Worm (Caenorhabditis elegans) whole organism, late embryonic: Measurements from ENCODE around the gene deg-1.
A peak's percentile ranks its signal among the peaks of the same experiment; 100 is the strongest.

ENCODE experiments used
- C08G9.2 ChIP-seq: sonication (generic microtip); optimal IDR thresholded peaks from 2 replicates; lab custom pipeline; 2016; ENCODE audit warnings: mild to moderate bottlenecking, missing genetic modification characterization, moderate library complexity, missing compliant biosample characterization
- C38D4.7 ChIP-seq: fragments of 200-800 bp; sonication (Bioruptor generic); optimal IDR thresholded peaks from 2 replicates; lab custom pipeline; 2018; ENCODE audit warnings: mild to moderate bottlenecking, missing genetic modification characterization, moderate library complexity, missing compliant biosample characterization
- K02D7.2 ChIP-seq: sonication (generic microtip); optimal IDR thresholded peaks from 2 replicates; lab custom pipeline; 2017; ENCODE audit warnings: mild to moderate bottlenecking, missing genetic modification characterization, missing compliant biosample characterization
- Y22D7AL.16 ChIP-seq: sonication (generic microtip); optimal IDR thresholded peaks from 2 replicates; lab custom pipeline; 2016; ENCODE audit warnings: missing genetic modification characterization, missing compliant biosample characterization
- ama-1 ChIP-seq: fragments of 150-350 bp; optimal IDR thresholded peaks from 2 replicates; lab custom pipeline; 2014
- ceh-19 ChIP-seq: fragments of 200-800 bp; sonication (Bioruptor generic); optimal IDR thresholded peaks from 2 replicates; lab custom pipeline; 2018; ENCODE audit warnings: mild to moderate bottlenecking, missing genetic modification characterization, missing compliant biosample characterization
- ceh-2 ChIP-seq: sonication (generic microtip); optimal IDR thresholded peaks from 2 replicates; lab custom pipeline; 2016; ENCODE audit warnings: missing genotype, missing genetic modification characterization, missing compliant biosample characterization
- ceh-22 ChIP-seq: sonication (generic microtip); optimal IDR thresholded peaks from 2 replicates; lab custom pipeline; 2017; ENCODE audit warnings: missing biosample characterization, missing genetic modification characterization
- ceh-31 ChIP-seq: sonication (generic microtip); optimal IDR thresholded peaks from 2 replicates; lab custom pipeline; 2016; ENCODE audit warnings: missing genetic modification characterization, missing compliant biosample characterization
- ceh-34 ChIP-seq: sonication (generic microtip); optimal IDR thresholded peaks from 2 replicates; lab custom pipeline; 2016; ENCODE audit warnings: mild to moderate bottlenecking, missing genetic modification characterization, missing compliant biosample characterization
- ceh-48 ChIP-seq: sonication (generic microtip); optimal IDR thresholded peaks from 2 replicates; lab custom pipeline; 2016; ENCODE audit warnings: missing genetic modification characterization, inconsistent platforms, missing compliant biosample characterization
- ceh-6 ChIP-seq: fragments of 200-800 bp; sonication (Bioruptor generic); optimal IDR thresholded peaks from 2 replicates; lab custom pipeline; 2018; ENCODE audit warnings: mild to moderate bottlenecking, missing genetic modification characterization, missing compliant biosample characterization
- che-1 ChIP-seq: sonication (generic microtip); optimal IDR thresholded peaks from 2 replicates; lab custom pipeline; 2016; ENCODE audit warnings: mild to moderate bottlenecking, missing genetic modification characterization, missing compliant biosample characterization
- elt-2 ChIP-seq: sonication (generic microtip); optimal IDR thresholded peaks from 2 replicates; lab custom pipeline; 2016; ENCODE audit warnings: missing genetic modification reagents, missing genetic modification characterization, missing compliant biosample characterization
- ets-4 ChIP-seq: sonication (generic microtip); optimal IDR thresholded peaks from 2 replicates; lab custom pipeline; 2016; ENCODE audit warnings: missing genetic modification characterization, missing compliant biosample characterization
- fax-1 ChIP-seq: sonication (generic microtip); optimal IDR thresholded peaks from 2 replicates; lab custom pipeline; 2016; ENCODE audit warnings: missing genotype, missing genetic modification characterization, missing compliant biosample characterization
- gmeb-2 ChIP-seq: sonication (generic microtip); optimal IDR thresholded peaks from 2 replicates; lab custom pipeline; 2016; ENCODE audit warnings: missing genetic modification characterization, inconsistent platforms, missing compliant biosample characterization
- hlh-13 ChIP-seq: fragments of 200-800 bp; sonication (Bioruptor generic); optimal IDR thresholded peaks from 2 replicates; lab custom pipeline; 2018; ENCODE audit warnings: mild to moderate bottlenecking, missing genetic modification characterization, missing compliant biosample characterization
- hlh-15 ChIP-seq: sonication (generic microtip); optimal IDR thresholded peaks from 2 replicates; lab custom pipeline; 2016; ENCODE audit warnings: missing genetic modification characterization, missing compliant biosample characterization
- hlh-30 ChIP-seq: sonication (generic microtip); optimal IDR thresholded peaks from 2 replicates; lab custom pipeline; 2017; ENCODE audit warnings: antibody characterized with exemption, missing genetic modification characterization, missing compliant biosample characterization; ENCODE audit not compliant: insufficient read depth
- hlh-6 ChIP-seq: sonication (generic microtip); optimal IDR thresholded peaks from 2 replicates; lab custom pipeline; 2016; ENCODE audit warnings: missing genotype, missing genetic modification characterization, missing compliant biosample characterization
- hlh-8 ChIP-seq: sonication (generic microtip); optimal IDR thresholded peaks from 2 replicates; lab custom pipeline; 2016; ENCODE audit warnings: missing genotype, missing genetic modification characterization, missing compliant biosample characterization
- lim-6 ChIP-seq: sonication (generic microtip); optimal IDR thresholded peaks from 2 replicates; lab custom pipeline; 2016; ENCODE audit warnings: missing genetic modification characterization, missing compliant biosample characterization
- lin-11 ChIP-seq: fragments of 200-800 bp; sonication (Bioruptor generic); optimal IDR thresholded peaks from 2 replicates; lab custom pipeline; 2018; ENCODE audit warnings: mild to moderate bottlenecking, missing genetic modification characterization, missing compliant biosample characterization
- mec-3 ChIP-seq: sonication (generic microtip); optimal IDR thresholded peaks from 2 replicates; lab custom pipeline; 2016; ENCODE audit warnings: borderline replicate concordance, missing genetic modification characterization, missing compliant biosample characterization
- nfya-1 ChIP-seq: sonication (generic microtip); optimal IDR thresholded peaks from 2 replicates; lab custom pipeline; 2017; ENCODE audit warnings: missing genetic modification characterization, mild to moderate bottlenecking, missing compliant biosample characterization, antibody characterized with exemption, moderate library complexity
- nhr-232 ChIP-seq: sonication (generic microtip); optimal IDR thresholded peaks from 2 replicates; lab custom pipeline; 2016; ENCODE audit warnings: missing genetic modification characterization, missing compliant biosample characterization
- odd-2 ChIP-seq: sonication (generic microtip); optimal IDR thresholded peaks from 2 replicates; lab custom pipeline; 2017; ENCODE audit warnings: antibody characterized with exemption, mild to moderate bottlenecking, missing genetic modification characterization, missing compliant biosample characterization
- pag-3 ChIP-seq: sonication (generic microtip); optimal IDR thresholded peaks from 2 replicates; lab custom pipeline; 2016; ENCODE audit warnings: missing compliant biosample characterization, missing genetic modification characterization, borderline replicate concordance
- pat-9 ChIP-seq: fragments of 200-800 bp; sonication (Bioruptor generic); optimal IDR thresholded peaks from 2 replicates; lab custom pipeline; 2018; ENCODE audit warnings: mild to moderate bottlenecking, missing genetic modification characterization, moderate library complexity, missing compliant biosample characterization
- ref-2 ChIP-seq: sonication (generic microtip); optimal IDR thresholded peaks from 2 replicates; lab custom pipeline; 2016; ENCODE audit warnings: missing genetic modification characterization, missing compliant biosample characterization
- rnt-1 ChIP-seq: sonication (generic microtip); optimal IDR thresholded peaks from 2 replicates; lab custom pipeline; 2016; ENCODE audit warnings: missing genetic modification characterization, missing compliant biosample characterization
- syd-9 ChIP-seq: sonication (generic microtip); optimal IDR thresholded peaks from 2 replicates; lab custom pipeline; 2016; ENCODE audit warnings: mild to moderate bottlenecking, missing genetic modification characterization, moderate library complexity, missing compliant biosample characterization
- tbx-2 ChIP-seq: sonication (generic microtip); optimal IDR thresholded peaks from 2 replicates; lab custom pipeline; 2016; ENCODE audit warnings: missing genetic modification characterization, missing compliant biosample characterization
- tbx-7 ChIP-seq: sonication (generic microtip); optimal IDR thresholded peaks from 2 replicates; lab custom pipeline; 2016; ENCODE audit warnings: missing genotype, missing genetic modification characterization, missing compliant biosample characterization
- unc-42 ChIP-seq: sonication (generic microtip); optimal IDR thresholded peaks from 2 replicates; lab custom pipeline; 2016; ENCODE audit warnings: missing genotype, missing genetic modification characterization, missing compliant biosample characterization
- zip-5 ChIP-seq: sonication (generic microtip); optimal IDR thresholded peaks from 2 replicates; lab custom pipeline; 2016; ENCODE audit warnings: missing genetic modification characterization, missing compliant biosample characterization
- ztf-16 ChIP-seq: sonication (generic microtip); optimal IDR thresholded peaks from 2 replicates; lab custom pipeline; 2017; ENCODE audit warnings: missing genetic modification characterization, missing compliant biosample characterization

Gene deg-1

ce11 chrX:7793377-7794041, 40.6 kb downstream of the deg-1 start, which contains the start of gene ZK154.6:
TSS of gene ZK154.6 (minus strand) at chrX:7793563.
- TF ChIP-seq ceh-2 (tag; lab: Kevin White, UChicago) (no peak), ets-4 (tag; lab: Kevin White, UChicago) (no peak), hlh-30 (tag; lab: Kevin White, UChicago) (peak; percentile 73), ceh-48 (peak; percentile 57), nfya-1 (tag; lab: Kevin White, UChicago) (peak; percentile 16)

ce11 chrX:7794306-7794743, 41.5 kb downstream of the deg-1 start:
- peak; percentile 6 for TF ChIP-seq zip-5 (tag; lab: Kevin White, UChicago)
- TF ChIP-seq ceh-6 (GFP tag; lab: Kevin White, UChicago), result peak; percentile 59
- peak; percentile 23 for TF ChIP-seq Y22D7AL.16
- no peak for TF ChIP-seq gmeb-2
- TF ChIP-seq nhr-232 (tag; lab: Kevin White, UChicago), result peak; percentile 12
- no peak for TF ChIP-seq ceh-22 (tag; lab: Kevin White, UChicago)
- peak; percentile 38 for TF ChIP-seq che-1 (tag; lab: Kevin White, UChicago)
- peak; percentile 15 for TF ChIP-seq ceh-2 (tag; lab: Kevin White, UChicago)
- no peak for TF ChIP-seq pag-3 (tag; lab: Kevin White, UChicago)
- TF ChIP-seq ztf-16, result peak; percentile 7
- no peak for TF ChIP-seq hlh-15 (tag; lab: Kevin White, UChicago)
- peak; percentile 45 for TF ChIP-seq K02D7.2 (tag; lab: Kevin White, UChicago)
- TF ChIP-seq ceh-19 (GFP tag; lab: Kevin White, UChicago), result peak; percentile 16
- no peak for TF ChIP-seq lim-6
- TF ChIP-seq ceh-34 (tag; lab: Kevin White, UChicago), result no peak
- peak; percentile 39 for TF ChIP-seq lin-11 (tag; lab: Kevin White, UChicago)
- no peak for TF ChIP-seq hlh-13 (GFP tag; lab: Kevin White, UChicago)
- peak; percentile 32 for TF ChIP-seq ref-2 (tag; lab: Kevin White, UChicago)
- no peak for TF ChIP-seq mec-3 (tag; lab: Kevin White, UChicago)
- TF ChIP-seq C38D4.7 (GFP tag; lab: Kevin White, UChicago), result peak; percentile 30
- no peak for TF ChIP-seq ama-1
- TF ChIP-seq ceh-31 (tag; lab: Kevin White, UChicago), result no peak
- TF ChIP-seq, all 69 proteins: peak for 12

ce11 chrX:7798248-7799020, 45.6 kb downstream of the deg-1 start, which contains the start of gene adm-4:
TSS of gene adm-4 (minus strand) at chrX:7798298.
- TF ChIP-seq ceh-31 (tag; lab: Kevin White, UChicago) (peak; percentile 86), odd-2 (tag; lab: Kevin White, UChicago) (no peak), elt-2 (tag; lab: Kevin White, UChicago) (peak; percentile 49), tbx-2 (peak; percentile 85), tbx-7 (tag; lab: Kevin White, UChicago) (peak; percentile 66), lim-6 (peak; percentile 24), ama-1 (no peak), ceh-2 (tag; lab: Kevin White, UChicago) (peak; percentile 79), ref-2 (tag; lab: Kevin White, UChicago) (peak; percentile 50), hlh-8 (peak; percentile 48), hlh-6 (tag; lab: Kevin White, UChicago) (no peak), pat-9 (tag; lab: Kevin White, UChicago) (no peak), unc-42 (peak; percentile 21), zip-5 (tag; lab: Kevin White, UChicago) (peak; percentile 62), syd-9 (tag; lab: Kevin White, UChicago) (no peak), fax-1 (tag; lab: Kevin White, UChicago) (peak; percentile 16), ets-4 (tag; lab: Kevin White, UChicago) (peak; percentile 79), C08G9.2 (tag; lab: Kevin White, UChicago) (peak; percentile 88), rnt-1 (tag; lab: Kevin White, UChicago) (peak; percentile 23)
